Fruit fly (Drosophila melanogaster) whole organism, embryonic: ENCODE results near the gene CG14929.

Experiments used
- Atf3 ChIP-seq: fragments of 200-800 bp; sonication (Bioruptor generic); optimal IDR thresholded peaks from 3 replicates; lab custom pipeline; 2016; ENCODE audit warnings: missing biosample characterization, missing genetic modification characterization
- Awh ChIP-seq: fragments of 200-800 bp; sonication (Bioruptor generic); IDR thresholded peaks from 2 replicates; pipeline ENCODE4, ENCODE4 v1.3.6; 2022; ENCODE audit warnings: missing biosample characterization, missing genetic modification characterization
- CG10209 ChIP-seq: fragments of 200-800 bp; sonication (Bioruptor generic); optimal IDR thresholded peaks from 3 replicates; lab custom pipeline; 2017; ENCODE audit warnings: missing biosample characterization, mild to moderate bottlenecking, missing genetic modification characterization, missing genetic modification reagents
- CG10267 ChIP-seq: fragments of 200-800 bp; sonication (Bioruptor generic); optimal IDR thresholded peaks from 2 replicates; lab custom pipeline; 2018; ENCODE audit warnings: missing biosample characterization, mild to moderate bottlenecking, missing genetic modification characterization, moderate library complexity
- CG10979 ChIP-seq: fragments of 200-800 bp; sonication (Bioruptor generic); optimal IDR thresholded peaks from 2 replicates; lab custom pipeline; 2018; ENCODE audit warnings: missing biosample characterization, mild to moderate bottlenecking, missing genetic modification characterization, moderate library complexity
- CG11093 ChIP-seq: fragments of 200-800 bp; sonication (Bioruptor generic); IDR thresholded peaks from 3 replicates; pipeline ENCODE4 v1.3.6; 2022; ENCODE audit warnings: missing biosample characterization, missing genetic modification characterization
- CG11695 ChIP-seq: fragments of 200-800 bp; sonication (Bioruptor generic); IDR thresholded peaks from 3 replicates; pipeline ENCODE4 v1.3.6; 2022; ENCODE audit warnings: missing biosample characterization, missing genetic modification characterization
- CG12155 ChIP-seq: fragments of 200-800 bp; sonication (Bioruptor generic); optimal IDR thresholded peaks from 3 replicates; lab custom pipeline; 2016; ENCODE audit warnings: missing biosample characterization, missing genetic modification characterization
- CG12942 ChIP-seq: fragments of 200-800 bp; sonication (Bioruptor generic); optimal IDR thresholded peaks from 3 replicates; lab custom pipeline; 2016; ENCODE audit warnings: missing biosample characterization, missing genetic modification characterization
- CG13624 ChIP-seq: fragments of 200-800 bp; sonication (Bioruptor generic); optimal IDR thresholded peaks from 2 replicates; lab custom pipeline; 2016; ENCODE audit warnings: missing biosample characterization, missing genetic modification characterization
- CG1647 ChIP-seq: fragments of 200-800 bp; sonication (Bioruptor generic); optimal IDR thresholded peaks from 3 replicates; lab custom pipeline; 2016; ENCODE audit warnings: missing biosample characterization, missing genetic modification characterization
- CG16779 ChIP-seq: fragments of 200-800 bp; sonication (Bioruptor generic); IDR thresholded peaks from 2 replicates; pipeline ENCODE4 v1.3.6; 2022; ENCODE audit warnings: missing biosample characterization, missing genetic modification characterization
- CG17361 ChIP-seq: fragments of 200-800 bp; sonication (Bioruptor generic); IDR thresholded peaks from 3 replicates; pipeline ENCODE4 v1.3.6; 2022; ENCODE audit warnings: missing biosample characterization, missing genetic modification characterization
- CG17385 ChIP-seq: fragments of 200-800 bp; sonication (Bioruptor generic); optimal IDR thresholded peaks from 3 replicates; lab custom pipeline; 2018; ENCODE audit warnings: missing biosample characterization, mild to moderate bottlenecking, missing genetic modification characterization
- CG17802 ChIP-seq: fragments of 200-800 bp; sonication (Bioruptor generic); optimal IDR thresholded peaks from 2 replicates; lab custom pipeline; 2018; ENCODE audit warnings: missing biosample characterization, mild to moderate bottlenecking, missing genetic modification characterization, moderate library complexity
- CG2120 ChIP-seq: fragments of 200-800 bp; sonication (Bioruptor generic); optimal IDR thresholded peaks from 3 replicates; lab custom pipeline; 2016; ENCODE audit warnings: missing biosample characterization, missing genetic modification characterization
- CG2712 ChIP-seq: fragments of 200-800 bp; optimal IDR thresholded peaks from 3 replicates; lab custom pipeline; 2019; ENCODE audit warnings: missing biosample characterization, mild to moderate bottlenecking, missing genetic modification characterization, moderate library complexity
- CG3065 ChIP-seq: fragments of 200-800 bp; sonication (Bioruptor generic); optimal IDR thresholded peaks from 2 replicates; lab custom pipeline; 2016; ENCODE audit warnings: missing biosample characterization, missing genetic modification characterization
- CG32767 ChIP-seq: fragments of 200-800 bp; sonication (Bioruptor generic); IDR thresholded peaks from 2 replicates; pipeline ENCODE4 v1.3.6; 2022; ENCODE audit warnings: missing biosample characterization, missing genetic modification characterization
- CG33557 ChIP-seq: fragments of 200-800 bp; sonication (Bioruptor generic); optimal IDR thresholded peaks from 2 replicates; lab custom pipeline; 2019; ENCODE audit warnings: missing biosample characterization, mild to moderate bottlenecking, missing genetic modification characterization, moderate library complexity
- CG34422 ChIP-seq: fragments of 200-800 bp; sonication (Bioruptor generic); IDR thresholded peaks from 3 replicates; pipeline ENCODE4 v1.3.6; 2022; ENCODE audit warnings: missing biosample characterization, missing genetic modification characterization
- CG4617 ChIP-seq: fragments of 200-800 bp; sonication (Bioruptor generic); optimal IDR thresholded peaks from 3 replicates; lab custom pipeline; 2016; ENCODE audit warnings: missing biosample characterization, missing genetic modification characterization, borderline replicate concordance
- CG9817 ChIP-seq: fragments of 200-800 bp; sonication (Bioruptor generic); optimal IDR thresholded peaks from 2 replicates; lab custom pipeline; 2018; ENCODE audit warnings: missing biosample characterization, mild to moderate bottlenecking, missing genetic modification characterization, moderate library complexity
- CG9876 ChIP-seq: fragments of 200-800 bp; sonication (Bioruptor generic); optimal IDR thresholded peaks from 2 replicates; lab custom pipeline; 2016; ENCODE audit warnings: missing biosample characterization, missing genetic modification characterization
- CoRest ChIP-seq: fragments of 200-800 bp; sonication (Bioruptor generic); optimal IDR thresholded peaks from 3 replicates; lab custom pipeline; 2018; ENCODE audit warnings: missing biosample characterization, mild to moderate bottlenecking, missing genetic modification characterization, moderate library complexity
- Gug ChIP-seq: fragments of 200-800 bp; sonication (Bioruptor generic); IDR thresholded peaks from 4 replicates; pipeline ENCODE4 v1.3.6; 2022; ENCODE audit warnings: missing biosample characterization, missing genetic modification characterization
- HLH4C ChIP-seq: fragments of 200-800 bp; sonication (Bioruptor generic); IDR thresholded peaks from 3 replicates; pipeline ENCODE4 v1.3.6; 2022; ENCODE audit warnings: missing biosample characterization, missing genetic modification characterization; ENCODE audit not compliant: partially characterized antibody
- MBD-R2 ChIP-seq: fragments of 200-800 bp; sonication (Bioruptor generic); IDR thresholded peaks from 2 replicates; pipeline ENCODE4 v1.3.6; 2022; ENCODE audit warnings: missing biosample characterization, missing genetic modification characterization
- NC2β ChIP-seq: fragments of 200-800 bp; sonication (Bioruptor generic); optimal IDR thresholded peaks from 2 replicates; lab custom pipeline; 2016; ENCODE audit warnings: missing biosample characterization, missing genetic modification characterization
- Nf-YC ChIP-seq: fragments of 200-800 bp; optimal IDR thresholded peaks from 3 replicates; lab custom pipeline; 2019; ENCODE audit warnings: missing biosample characterization, mild to moderate bottlenecking, missing genetic modification characterization, moderate library complexity
- Pdp1 ChIP-seq, 2 experiments: fragments of 200-800 bp; sonication (Bioruptor generic); optimal IDR thresholded peaks; 3 replicates each; lab custom pipeline; 2016; ENCODE audit warnings: missing biosample characterization in 2 of 2, missing genetic modification characterization in 2 of 2, mild to moderate bottlenecking in 1 of 2, moderate library complexity in 1 of 2
- Ptx1 ChIP-seq: fragments of 200-800 bp; sonication (Bioruptor generic); IDR thresholded peaks from 2 replicates; pipeline ENCODE4 v1.3.6; 2022; ENCODE audit warnings: missing biosample characterization, missing genetic modification characterization
- Rfx ChIP-seq: fragments of 200-800 bp; sonication (Bioruptor generic); IDR thresholded peaks from 2 replicates; pipeline ENCODE4 v1.3.6; 2022; ENCODE audit warnings: missing biosample characterization, missing genetic modification characterization
- ap ChIP-seq: fragments of 200-800 bp; sonication (Bioruptor generic); IDR thresholded peaks from 2 replicates; pipeline ENCODE4 v1.3.6; 2022; ENCODE audit warnings: missing biosample characterization, missing genetic modification characterization
- az2 ChIP-seq: fragments of 200-800 bp; sonication (Bioruptor generic); optimal IDR thresholded peaks from 3 replicates; lab custom pipeline; 2016; ENCODE audit warnings: missing biosample characterization, missing genetic modification characterization
- bab2 ChIP-seq: fragments of 200-800 bp; sonication (Bioruptor generic); optimal IDR thresholded peaks from 2 replicates; lab custom pipeline; 2016; ENCODE audit warnings: missing biosample characterization, missing genetic modification characterization
- bbx ChIP-seq: fragments of 200-800 bp; sonication (Bioruptor generic); IDR thresholded peaks from 2 replicates; pipeline ENCODE4 v1.3.6; 2022; ENCODE audit warnings: missing biosample characterization, missing genetic modification characterization; ENCODE audit not compliant: partially characterized antibody
- dysf ChIP-seq: fragments of 200-800 bp; sonication (Bioruptor generic); IDR thresholded peaks from 3 replicates; pipeline ENCODE4 v1.3.6; 2022; ENCODE audit warnings: missing biosample characterization, missing genetic modification characterization
- fd102C ChIP-seq: fragments of 200-800 bp; sonication (Bioruptor generic); optimal IDR thresholded peaks from 2 replicates; lab custom pipeline; 2018; ENCODE audit warnings: missing biosample characterization, mild to moderate bottlenecking, missing genetic modification characterization, moderate library complexity
- jing ChIP-seq: fragments of 200-800 bp; sonication (Bioruptor generic); optimal IDR thresholded peaks from 2 replicates; lab custom pipeline; 2018; ENCODE audit warnings: missing biosample characterization, mild to moderate bottlenecking, missing genetic modification characterization
- lola ChIP-seq, 3 experiments: fragments of >200 bp in 2 of 3; fragments of 200-800 bp in 1 of 3; sonication (Bioruptor generic) in 1 of 3; optimal IDR thresholded peaks; 2 replicates each; lab custom pipeline; 2017 to 2019; ENCODE audit warnings: missing biosample characterization in 3 of 3, missing genetic modification characterization in 3 of 3, mild to moderate bottlenecking in 1 of 3, moderate library complexity in 1 of 3
- mam ChIP-seq: fragments of 200-800 bp; sonication (Bioruptor generic); optimal IDR thresholded peaks from 3 replicates; lab custom pipeline; 2016; ENCODE audit warnings: missing biosample characterization, missing genetic modification characterization
- pzg ChIP-seq: fragments of 200-800 bp; sonication (Bioruptor generic); optimal IDR thresholded peaks from 3 replicates; lab custom pipeline; 2018; ENCODE audit warnings: missing biosample characterization, mild to moderate bottlenecking, missing genetic modification characterization, moderate library complexity
- repo ChIP-seq: fragments of 200-800 bp; sonication (Bioruptor generic); optimal IDR thresholded peaks from 2 replicates; lab custom pipeline; 2016; ENCODE audit warnings: missing biosample characterization, missing genetic modification characterization
- sd ChIP-seq: fragments of 200-800 bp; sonication (Bioruptor generic); optimal IDR thresholded peaks from 3 replicates; lab custom pipeline; 2018; ENCODE audit warnings: missing biosample characterization, mild to moderate bottlenecking, missing genetic modification characterization, moderate library complexity
- stwl ChIP-seq: fragments of 200-800 bp; sonication (Bioruptor generic); optimal IDR thresholded peaks from 3 replicates; lab custom pipeline; 2018; ENCODE audit warnings: missing biosample characterization, mild to moderate bottlenecking, missing genetic modification characterization, moderate library complexity
- trem ChIP-seq: fragments of 200-800 bp; optimal IDR thresholded peaks from 3 replicates; lab custom pipeline; 2019; ENCODE audit warnings: missing biosample characterization, mild to moderate bottlenecking, missing genetic modification characterization, moderate library complexity
- unc-4 ChIP-seq: fragments of 200-800 bp; sonication (Bioruptor generic); IDR thresholded peaks from 2 replicates; pipeline ENCODE4 v1.3.6; 2022; ENCODE audit warnings: missing biosample characterization, missing genetic modification characterization; ENCODE audit not compliant: partially characterized antibody
- unpg ChIP-seq: fragments of 200-800 bp; sonication (Bioruptor generic); optimal IDR thresholded peaks from 3 replicates; lab custom pipeline; 2018; ENCODE audit warnings: missing biosample characterization, mild to moderate bottlenecking, missing genetic modification characterization, moderate library complexity
- vvl ChIP-seq: fragments of 200-800 bp; sonication (Bioruptor generic); IDR thresholded peaks from 2 replicates; pipeline ENCODE4 v1.3.6; 2022; ENCODE audit warnings: missing biosample characterization, missing genetic modification characterization

CG14929 gene

DNA sequence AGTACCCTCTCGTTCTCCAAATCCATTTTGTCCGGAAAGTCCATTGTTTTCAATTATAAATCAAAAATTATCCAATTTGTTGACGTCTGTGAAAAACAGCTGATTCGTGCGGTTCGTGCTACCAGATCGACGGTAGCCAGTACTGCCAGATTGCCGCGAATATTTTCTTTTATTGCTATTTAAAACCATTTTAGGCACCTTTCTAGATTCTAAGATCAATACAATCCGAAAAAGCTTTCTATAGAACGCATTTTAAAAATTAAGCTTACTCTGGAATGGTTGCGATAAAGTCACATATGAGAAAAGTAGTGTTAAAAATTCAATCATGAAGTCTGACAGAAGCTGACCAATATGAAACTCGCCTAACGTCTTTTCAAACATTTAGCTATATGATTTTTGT, 20.8 kb upstream of the CG14929 start, which contains the start of gene Cog8 (continued):
- TF ChIP-seq CG10209 (GFP tag; lab: Kevin White, UChicago), result peak; percentile 10
- TF ChIP-seq pzg (GFP tag; lab: Kevin White, UChicago), result peak; percentile 50
- TF ChIP-seq CG17361, result peak; percentile 46; the same call in 1 of the 3 replicates
- TF ChIP-seq Awh (GFP tag; lab: Robert Waterston, UW), result no peak
- TF ChIP-seq CG34422 (GFP tag; lab: Robert Waterston, UW), result no peak
- TF ChIP-seq CG11695 (GFP tag; lab: Robert Waterston, UW), result no peak
- TF ChIP-seq CG11093 (GFP tag; lab: Robert Waterston, UW), result no peak; the same call in 2 of the 3 replicates
- TF ChIP-seq mam, result peak; percentile 73
- TF ChIP-seq trem (tag; lab: Kevin White, UChicago), result peak; percentile 69
- TF ChIP-seq sd (tag; lab: Kevin White, UChicago), result peak; percentile 38
- TF ChIP-seq CG10979 (tag; lab: Kevin White, UChicago), result peak; percentile 20
- TF ChIP-seq Pdp1 (GFP tag; optimal IDR thresholded peaks at IDR 0.05; lab: Kevin White, UChicago), result peak in 1 of 2 experiments; percentile 42
- no peak for TF ChIP-seq bbx (GFP tag; lab: Robert Waterston, UW)
- TF ChIP-seq bab2 (GFP tag; lab: Kevin White, UChicago), result peak; percentile 58
- TF ChIP-seq HLH4C (GFP tag; lab: Robert Waterston, UW), result no peak
- TF ChIP-seq CG17385, result peak; percentile 6
- peak; percentile 35 for TF ChIP-seq unpg
- no peak for TF ChIP-seq fd102C (GFP tag; lab: Kevin White, UChicago)
- peak; percentile 59 for TF ChIP-seq stwl
- TF ChIP-seq CG17802 (tag; lab: Kevin White, UChicago), result peak; percentile 9
- TF ChIP-seq CG9876 (GFP tag; lab: Kevin White, UChicago), result peak; percentile 56
- peak; percentile 0 for TF ChIP-seq Atf3 (GFP tag; lab: Kevin White, UChicago)
- no peak for TF ChIP-seq ap (GFP tag; lab: Robert Waterston, UW)
- TF ChIP-seq CG4617 (GFP tag; lab: Kevin White, UChicago), result peak; percentile 72
- TF ChIP-seq dysf, result no peak; the same call in 2 of the 3 replicates
- TF ChIP-seq CG10267 (tag; lab: Kevin White, UChicago), result peak; percentile 95
- peak in 1 of 3 experiments; percentile 46 for TF ChIP-seq lola (GFP tag; optimal IDR thresholded peaks at IDR 0.05; lab: Kevin White, UChicago)
- peak; percentile 22; the same call in 1 of the 2 replicates for TF ChIP-seq vvl (GFP tag; lab: Robert Waterston, UW)
- TF ChIP-seq CG1647 (GFP tag; lab: Kevin White, UChicago), result peak; percentile 14
- no peak for TF ChIP-seq Ptx1 (GFP tag; lab: Robert Waterston, UW)
- peak; percentile 77 for TF ChIP-seq CG2120
- TF ChIP-seq CG16779 (GFP tag; lab: Robert Waterston, UW), result no peak
- TF ChIP-seq CG12155 (GFP tag; lab: Kevin White, UChicago), result peak; percentile 39
- peak; percentile 48 for TF ChIP-seq az2 (GFP tag; lab: Kevin White, UChicago)
- TF ChIP-seq Gug (GFP tag; lab: Robert Waterston, UW), result peak; percentile 21; the same call in 1 of the 4 replicates
- peak; percentile 30 for TF ChIP-seq Nf-YC (tag; lab: Kevin White, UChicago)
- peak; percentile 24; the same call in 1 of the 2 replicates for TF ChIP-seq Rfx (GFP tag; lab: Robert Waterston, UW)
- TF ChIP-seq MBD-R2 (GFP tag; lab: Robert Waterston, UW), result peak; percentile 72
- TF ChIP-seq CG3065 (GFP tag; lab: Kevin White, UChicago), result peak; percentile 24
- TF ChIP-seq CG12942, result peak; percentile 7
- TF ChIP-seq CG33557 (GFP tag; lab: Kevin White, UChicago), result peak; percentile 17
- peak; percentile 43 for TF ChIP-seq CG9817 (tag; lab: Kevin White, UChicago)
- peak; percentile 57 for TF ChIP-seq CG2712 (tag; lab: Kevin White, UChicago)
- TF ChIP-seq NC2β (GFP tag; lab: Kevin White, UChicago), result peak; percentile 57
- TF ChIP-seq repo, result peak; percentile 24
- no peak for TF ChIP-seq CG32767
- peak; percentile 11 for TF ChIP-seq jing (GFP tag; lab: Kevin White, UChicago)
- TF ChIP-seq CoRest (tag; lab: Kevin White, UChicago), result peak; percentile 79
- TF ChIP-seq unc-4 (GFP tag; lab: Robert Waterston, UW), result 0 out of 2 replicates have a peak, but pooled peaks have one; percentile 13
- TF ChIP-seq CG13624, result peak; percentile 2
